Worm (Caenorhabditis elegans) whole organism, L4 larva: Measurements from ENCODE around the gene B0228.7.
A peak's percentile ranks its signal among the peaks of the same experiment; 100 is the strongest.

Experiments
- D1046.2 ChIP-seq: fragments of 200-800 bp; sonication (Bioruptor generic); IDR thresholded peaks from 2 replicates; pipeline ENCODE4 v1.3.6; 2022; ENCODE audit warnings: missing genetic modification characterization, missing compliant biosample characterization
- F26F4.8 ChIP-seq: fragments of 200-800 bp; sonication (Bioruptor generic); conservative IDR thresholded peaks from 2 replicates; pipeline ENCODE4 v1.3.6; 2022; ENCODE audit warnings: missing genetic modification characterization, missing compliant biosample characterization
- F44E2.7 ChIP-seq: fragments of 200-800 bp; sonication (Bioruptor generic); IDR thresholded peaks from 2 replicates; pipeline ENCODE4 v2.1.2; 2022; ENCODE audit warnings: missing genetic modification characterization, missing compliant biosample characterization
- F49E8.2 ChIP-seq: sonication (generic microtip); optimal IDR thresholded peaks from 2 replicates; lab custom pipeline; 2016; ENCODE audit warnings: missing compliant biosample characterization, mild to moderate bottlenecking, missing genetic modification characterization, borderline replicate concordance
- T20F7.1 ChIP-seq: fragments of 200-800 bp; sonication (Bioruptor generic); optimal IDR thresholded peaks from 2 replicates; lab custom pipeline; 2018; ENCODE audit warnings: mild to moderate bottlenecking, missing genetic modification characterization, missing compliant biosample characterization
- T26A8.4 ChIP-seq: fragments of 200-800 bp; sonication (Bioruptor generic); IDR thresholded peaks from 2 replicates; pipeline ENCODE4 v1.3.6; 2022; ENCODE audit warnings: missing genetic modification characterization, missing compliant biosample characterization
- Y5F2A.4 ChIP-seq: fragments of 200-800 bp; sonication (Bioruptor generic); optimal IDR thresholded peaks from 2 replicates; lab custom pipeline; 2018; ENCODE audit warnings: mild to moderate bottlenecking, missing genetic modification characterization, missing compliant biosample characterization
- Y75B8A.6 ChIP-seq: fragments of 200-800 bp; sonication (Bioruptor generic); IDR thresholded peaks from 2 replicates; pipeline ENCODE4 v1.3.6; 2022; ENCODE audit warnings: missing genetic modification reagents, missing genetic modification characterization, missing compliant biosample characterization
- aly-2 ChIP-seq: sonication (generic microtip); optimal IDR thresholded peaks from 2 replicates; lab custom pipeline; 2018; ENCODE audit warnings: missing biosample characterization, missing genetic modification characterization
- ama-1 ChIP-seq: fragments of 150-350 bp; optimal IDR thresholded peaks from 2 replicates; lab custom pipeline; 2014; ENCODE audit warnings: inconsistent platforms, mixed read lengths
- arid-1 ChIP-seq: fragments of 200-800 bp; sonication (Bioruptor generic); conservative IDR thresholded peaks from 2 replicates; pipeline ENCODE4 v1.3.6; 2022; ENCODE audit warnings: missing genetic modification reagents, missing genetic modification characterization, missing compliant biosample characterization
- ceh-32 ChIP-seq: sonication (generic microtip); optimal IDR thresholded peaks from 2 replicates; lab custom pipeline; 2016; ENCODE audit warnings: mild to moderate bottlenecking, missing genetic modification characterization, missing compliant biosample characterization; ENCODE audit not compliant: poor library complexity
- ceh-44 ChIP-seq: fragments of 200-800 bp; sonication (Bioruptor generic); IDR thresholded peaks from 2 replicates; pipeline ENCODE4 v1.3.6; 2022; ENCODE audit warnings: missing genetic modification reagents, missing genetic modification characterization, missing compliant biosample characterization
- ceh-62 ChIP-seq: sonication (generic microtip); optimal IDR thresholded peaks from 2 replicates; lab custom pipeline; 2017; ENCODE audit warnings: missing biosample characterization, missing genetic modification characterization
- ctbp-1 ChIP-seq: fragments of 200-800 bp; sonication (Bioruptor generic); IDR thresholded peaks from 2 replicates; pipeline ENCODE4 v1.3.6; 2022; ENCODE audit warnings: missing genetic modification reagents, missing genetic modification characterization, missing compliant biosample characterization
- daf-12 ChIP-seq: fragments of 150-350 bp; optimal IDR thresholded peaks from 2 replicates; lab custom pipeline; 2014; ENCODE audit warnings: missing biosample characterization, missing genetic modification reagents, missing genetic modification characterization
- daf-16 ChIP-seq, 3 experiments: sonication (generic microtip); optimal IDR thresholded peaks; 2 replicates each; lab custom pipeline; 2016 to 2017; ENCODE audit warnings: missing genetic modification characterization in 3 of 3, missing genetic modification reagents in 3 of 3, mild to moderate bottlenecking in 2 of 3, missing compliant biosample characterization in 2 of 3, missing biosample characterization in 1 of 3, moderate library complexity in 1 of 3
- dmd-6 ChIP-seq: fragments of 200-800 bp; sonication (Bioruptor generic); IDR thresholded peaks from 2 replicates; pipeline ENCODE4 v1.3.6; 2022; ENCODE audit warnings: missing genetic modification reagents, missing genetic modification characterization, missing compliant biosample characterization
- dmd-9 ChIP-seq: fragments of 200-800 bp; sonication (Bioruptor generic); IDR thresholded peaks from 2 replicates; pipeline ENCODE4 v1.3.6; 2022; ENCODE audit warnings: missing genetic modification reagents, missing genetic modification characterization, missing compliant biosample characterization
- dpl-1 ChIP-seq: fragments of 150-350 bp; optimal IDR thresholded peaks from 2 replicates; lab custom pipeline; 2014; ENCODE audit warnings: missing biosample characterization, missing genetic modification reagents, missing genetic modification characterization
- dve-1 ChIP-seq: sonication (generic microtip); optimal IDR thresholded peaks from 2 replicates; lab custom pipeline; 2017; ENCODE audit warnings: antibody characterized with exemption, mild to moderate bottlenecking, missing genetic modification characterization, missing compliant biosample characterization; ENCODE audit not compliant: insufficient read depth
- fkh-10 ChIP-seq: fragments of 150-350 bp; optimal IDR thresholded peaks from 2 replicates; lab custom pipeline; 2014; ENCODE audit warnings: missing biosample characterization, missing genetic modification reagents, missing genetic modification characterization
- hmg-1.1 ChIP-seq: fragments of 200-800 bp; sonication (Bioruptor generic); IDR thresholded peaks from 2 replicates; pipeline ENCODE4 v1.3.6; 2022; ENCODE audit warnings: missing genetic modification reagents, missing genetic modification characterization, missing compliant biosample characterization
- jun-1 ChIP-seq: fragments of 150-350 bp; optimal IDR thresholded peaks from 2 replicates; lab custom pipeline; 2014; ENCODE audit warnings: missing biosample characterization, missing genetic modification reagents, missing genetic modification characterization
- lin-15B ChIP-seq: fragments of 150-350 bp; sonication (generic microtip); optimal IDR thresholded peaks from 3 replicates; lab custom pipeline; 2014; ENCODE audit warnings: missing biosample characterization, missing genetic modification characterization
- lin-29 ChIP-seq: fragments of 200-800 bp; sonication (Bioruptor generic); IDR thresholded peaks from 2 replicates; pipeline ENCODE4 v1.3.6; 2022; ENCODE audit warnings: missing genetic modification reagents, missing genetic modification characterization, missing compliant biosample characterization
- lin-38 ChIP-seq: fragments of 200-800 bp; sonication (Bioruptor generic); IDR thresholded peaks from 2 replicates; pipeline ENCODE4 v1.3.6; 2022; ENCODE audit warnings: missing genetic modification reagents, missing genetic modification characterization, missing compliant biosample characterization
- madf-5 ChIP-seq, 2 experiments: fragments of 200-800 bp; sonication (Bioruptor generic); IDR thresholded peaks; 2 replicates each; pipeline ENCODE4 v1.3.6; 2022; ENCODE audit warnings: missing compliant biosample characterization in 2 of 2, missing genetic modification characterization in 2 of 2
- mdl-1 ChIP-seq, 2 experiments: fragments of 150-350 bp in 1 of 2; sonication (generic microtip) in 1 of 2; optimal IDR thresholded peaks; 2 replicates each; lab custom pipeline; 2014 to 2017; ENCODE audit warnings: missing biosample characterization in 2 of 2, missing genetic modification characterization in 2 of 2
- mep-1 ChIP-seq: fragments of 150-350 bp; sonication (generic microtip); optimal IDR thresholded peaks from 3 replicates; lab custom pipeline; 2014; ENCODE audit warnings: missing biosample characterization, missing genetic modification characterization
- mes-2 ChIP-seq: sonication (generic microtip); optimal IDR thresholded peaks from 2 replicates; lab custom pipeline; 2016; ENCODE audit warnings: missing genotype, mild to moderate bottlenecking, missing genetic modification characterization, missing compliant biosample characterization; ENCODE audit not compliant: poor library complexity, severe bottlenecking
- mxl-3 ChIP-seq: fragments of 200-800 bp; sonication (Bioruptor generic); optimal IDR thresholded peaks from 2 replicates; lab custom pipeline; 2018; ENCODE audit warnings: mild to moderate bottlenecking, missing genetic modification characterization, missing compliant biosample characterization
- nhr-10 ChIP-seq: fragments of 150-350 bp; optimal IDR thresholded peaks from 2 replicates; lab custom pipeline; 2014; ENCODE audit warnings: missing biosample characterization, missing genetic modification characterization
- nhr-102 ChIP-seq: sonication (generic microtip); optimal IDR thresholded peaks from 2 replicates; lab custom pipeline; 2016; ENCODE audit warnings: mild to moderate bottlenecking, missing genetic modification characterization, moderate library complexity, missing compliant biosample characterization
- nhr-111 ChIP-seq: fragments of 200-800 bp; sonication (Bioruptor generic); optimal IDR thresholded peaks from 2 replicates; lab custom pipeline; 2018; ENCODE audit warnings: mild to moderate bottlenecking, missing genetic modification characterization, missing compliant biosample characterization
- nhr-48 ChIP-seq: sonication (generic microtip); optimal IDR thresholded peaks from 2 replicates; lab custom pipeline; 2016; ENCODE audit warnings: mild to moderate bottlenecking, missing genetic modification characterization, missing compliant biosample characterization
- pqm-1 ChIP-seq: sonication (generic microtip); optimal IDR thresholded peaks from 2 replicates; lab custom pipeline; 2017; ENCODE audit warnings: missing biosample characterization, missing genetic modification characterization
- sdz-12 ChIP-seq: fragments of 200-800 bp; sonication (Bioruptor generic); optimal IDR thresholded peaks from 2 replicates; lab custom pipeline; 2018; ENCODE audit warnings: mild to moderate bottlenecking, missing genetic modification characterization, missing compliant biosample characterization
- set-16 ChIP-seq: fragments of 200-800 bp; sonication (Bioruptor generic); IDR thresholded peaks from 2 replicates; pipeline ENCODE4 v1.3.6; 2022; ENCODE audit warnings: missing genetic modification reagents, missing genetic modification characterization, missing compliant biosample characterization
- snpc-1.2 ChIP-seq: fragments of 200-800 bp; sonication (Bioruptor generic); IDR thresholded peaks from 2 replicates; pipeline ENCODE4 v1.3.6; 2022; ENCODE audit warnings: missing genetic modification reagents, missing genetic modification characterization, missing compliant biosample characterization
- snpc-4 ChIP-seq: fragments of 150-350 bp; optimal IDR thresholded peaks from 2 replicates; lab custom pipeline; 2014; ENCODE audit warnings: missing biosample characterization, missing genetic modification characterization
- spr-3 ChIP-seq: fragments of 200-800 bp; sonication (Bioruptor generic); optimal IDR thresholded peaks from 2 replicates; lab custom pipeline; 2018; ENCODE audit warnings: mild to moderate bottlenecking, missing genetic modification characterization, missing compliant biosample characterization
- unc-62 ChIP-seq, 3 experiments: fragments of 150-350 bp in 1 of 3; sonication (generic microtip); optimal IDR thresholded peaks in 2 of 3; peaks in 1 of 3; 1 replicate in 1 of 3; 2 replicates in 2 of 3; lab custom pipeline; 2014 to 2017; ENCODE audit warnings: missing biosample characterization in 3 of 3, missing genetic modification characterization in 3 of 3, missing genetic modification reagents in 3 of 3, missing genotype in 1 of 3
- vab-7 ChIP-seq: fragments of 200-800 bp; sonication (Bioruptor generic); IDR thresholded peaks from 2 replicates; pipeline ENCODE4 v1.3.6; 2022; ENCODE audit warnings: missing genetic modification reagents, missing genetic modification characterization, missing compliant biosample characterization
- zip-11 ChIP-seq: fragments of 200-800 bp; sonication (Bioruptor generic); IDR thresholded peaks from 2 replicates; pipeline ENCODE4 v1.3.6; 2022; ENCODE audit warnings: missing genetic modification characterization, missing compliant biosample characterization
- zip-2 ChIP-seq: fragments of 150-350 bp; optimal IDR thresholded peaks from 2 replicates; lab custom pipeline; 2014; ENCODE audit warnings: missing biosample characterization, missing genetic modification characterization
- ztf-11 ChIP-seq: fragments of 150-350 bp; optimal IDR thresholded peaks from 2 replicates; lab custom pipeline; 2014; ENCODE audit warnings: missing biosample characterization, missing genetic modification characterization
- ztf-7 ChIP-seq: fragments of 150-350 bp; optimal IDR thresholded peaks from 2 replicates; lab custom pipeline; 2014; ENCODE audit warnings: missing biosample characterization, missing genetic modification characterization

Gene B0228.7

ce11 chrII:7773427-7773993 is 14.7 kb upstream of the B0228.7 start:
- TF ChIP-seq lin-15B (tag; lab: Kevin White, UChicago) = no peak
- TF ChIP-seq mes-2 = no peak
- TF ChIP-seq ceh-32 (tag; lab: Kevin White, UChicago) = no peak
- TF ChIP-seq ztf-11 = no peak
- peak; percentile 27 for TF ChIP-seq mep-1 (tag; lab: Kevin White, UChicago)
- no peak for TF ChIP-seq ztf-7 (tag; lab: Kevin White, UChicago)
- TF ChIP-seq dve-1 (tag; lab: Kevin White, UChicago) = peak; percentile 9
- no peak for TF ChIP-seq pqm-1 (tag; lab: Kevin White, UChicago)
- no peak for TF ChIP-seq nhr-10 (tag; lab: Kevin White, UChicago)
- TF ChIP-seq dmd-6 (GFP tag; lab: Robert Waterston, UW) = 0 out of 2 replicates have a peak, but pooled peaks have one; percentile 13
- no peak for TF ChIP-seq madf-5 (GFP tag; IDR thresholded peaks at IDR 0.05; lab: Robert Waterston, UW)
- TF ChIP-seq zip-11 (GFP tag; lab: Robert Waterston, UW) = no peak
- no peak for TF ChIP-seq dmd-9
- TF ChIP-seq ctbp-1 (GFP tag; lab: Robert Waterston, UW) = no peak
- peak in 1 of 2 experiments; percentile 58 for TF ChIP-seq unc-62 (GFP tag; optimal IDR thresholded peaks at IDR 0.05 in 1 of 2; lab: Kevin White, UChicago)
- TF ChIP-seq unc-62 (tag; optimal IDR thresholded peaks at IDR 0.05; lab: Kevin White, UChicago) = no peak
- TF ChIP-seq D1046.2 (GFP tag; lab: Robert Waterston, UW) = peak; percentile 47; the same call in 1 of the 2 replicates
- TF ChIP-seq vab-7 (GFP tag; lab: Robert Waterston, UW) = no peak
- no peak for TF ChIP-seq sdz-12 (GFP tag; lab: Kevin White, UChicago)
- no peak for TF ChIP-seq mxl-3 (GFP tag; lab: Kevin White, UChicago)
- TF ChIP-seq spr-3 (GFP tag; lab: Kevin White, UChicago) = no peak
- no peak for TF ChIP-seq F49E8.2 (tag; lab: Kevin White, UChicago)
- peak; percentile 4 for TF ChIP-seq T20F7.1
- TF ChIP-seq arid-1 (GFP tag; lab: Robert Waterston, UW) = 0 out of 2 replicates have a peak, but pooled peaks have one; percentile 23
- TF ChIP-seq lin-29 (GFP tag; lab: Robert Waterston, UW) = no peak
- no peak for TF ChIP-seq snpc-1.2 (GFP tag; lab: Robert Waterston, UW)
- peak; percentile 63 for TF ChIP-seq ama-1 (lab: Kevin White, UChicago)
- TF ChIP-seq zip-2 (tag; lab: Kevin White, UChicago) = no peak
- no peak for TF ChIP-seq set-16 (GFP tag; lab: Robert Waterston, UW)
- no peak for TF ChIP-seq dpl-1 (GFP tag; lab: Kevin White, UChicago)
- TF ChIP-seq Y5F2A.4 (GFP tag; lab: Kevin White, UChicago) = no peak
- no peak for TF ChIP-seq mdl-1 (tag; optimal IDR thresholded peaks at IDR 0.05; lab: Kevin White, UChicago)
- TF ChIP-seq fkh-10 (GFP tag; lab: Kevin White, UChicago) = no peak
- TF ChIP-seq hmg-1.1 (GFP tag; lab: Robert Waterston, UW) = no peak
- no peak for TF ChIP-seq Y75B8A.6
- no peak for TF ChIP-seq aly-2 (tag; lab: Kevin White, UChicago)
- no peak for TF ChIP-seq jun-1 (tag; lab: Kevin White, UChicago)
- no peak for TF ChIP-seq nhr-111 (GFP tag; lab: Kevin White, UChicago)
- TF ChIP-seq nhr-102 (tag; lab: Kevin White, UChicago) = peak; percentile 39
- TF ChIP-seq ceh-44 (GFP tag; lab: Robert Waterston, UW) = no peak
- peak; percentile 37; the same call in 1 of the 2 replicates for TF ChIP-seq lin-38 (GFP tag; lab: Robert Waterston, UW)
- TF ChIP-seq F26F4.8 (GFP tag; lab: Robert Waterston, UW) = no peak
- TF ChIP-seq snpc-4 (tag; lab: Kevin White, UChicago) = no peak
- no peak for TF ChIP-seq daf-16 (GFP tag; optimal IDR thresholded peaks at IDR 0.05; lab: Kevin White, UChicago)
- peak; percentile 27 for TF ChIP-seq daf-16 (tag; optimal IDR thresholded peaks at IDR 0.05; lab: Kevin White, UChicago)
- TF ChIP-seq nhr-48 (tag; lab: Kevin White, UChicago) = no peak
- no peak for TF ChIP-seq daf-12 (tag; lab: Kevin White, UChicago)
- TF ChIP-seq T26A8.4 (GFP tag; lab: Robert Waterston, UW) = peak; percentile 54; the same call in 1 of the 2 replicates
- TF ChIP-seq F44E2.7 (GFP tag; lab: Robert Waterston, UW) = no peak
- TF ChIP-seq ceh-62 (tag; lab: Kevin White, UChicago) = no peak
- TF ChIP-seq, all 104 proteins: peak for 12
